Fruit fly (Drosophila melanogaster): ENCODE measurements around the gene eIF4E4.

Gene eIF4E4

dm6 chr3L:6665541-6665940, at the start of gene eIF4E4:
eIF4E4 (minus strand) TSS chr3L:6665641.
- no peak for TF ChIP-seq EcR (GFP tag; optimal IDR thresholded peaks at IDR 0.05)
- TF ChIP-seq Dll (optimal IDR thresholded peaks at IDR 0.05) = no peak
- no peak for TF ChIP-seq pan (optimal IDR thresholded peaks at IDR 0.05)
- no peak for TF ChIP-seq CG8478 (optimal IDR thresholded peaks at IDR 0.05)

- TF ChIP-seq EcR (GFP tag; optimal IDR thresholded peaks at IDR 0.05) = no peak
- TF ChIP-seq pan (optimal IDR thresholded peaks at IDR 0.05) = no peak
- no peak for TF ChIP-seq CG8478 (optimal IDR thresholded peaks at IDR 0.05)
- no peak for TF ChIP-seq psq (optimal IDR thresholded peaks at IDR 0.05)
- no peak for TF ChIP-seq usp (GFP tag; optimal IDR thresholded peaks at IDR 0.05)
- no peak for TF ChIP-seq Dll (optimal IDR thresholded peaks at IDR 0.05)
Measured at dm6 chr3L:6708995-6709606, 43.7 kb upstream of the eIF4E4 start.

dm6 chr3L:6706723-6707591, 41.5 kb upstream of the eIF4E4 start:
- TF ChIP-seq usp (GFP tag; optimal IDR thresholded peaks at IDR 0.05) (no peak), pan (optimal IDR thresholded peaks at IDR 0.05) (no peak), psq (optimal IDR thresholded peaks at IDR 0.05) (no peak), EcR (GFP tag; optimal IDR thresholded peaks at IDR 0.05) (no peak), CG8478 (optimal IDR thresholded peaks at IDR 0.05) (no peak), Dll (optimal IDR thresholded peaks at IDR 0.05) (no peak)

dm6 chr3L:6705865-6706264, 40.4 kb upstream of the eIF4E4 start:
- TF ChIP-seq psq (optimal IDR thresholded peaks at IDR 0.05) = no peak
- no peak for TF ChIP-seq EcR (GFP tag; optimal IDR thresholded peaks at IDR 0.05)
- no peak for TF ChIP-seq usp (GFP tag; optimal IDR thresholded peaks at IDR 0.05)
- no peak for TF ChIP-seq Dll (optimal IDR thresholded peaks at IDR 0.05)

- TF ChIP-seq pan (optimal IDR thresholded peaks at IDR 0.05) = no peak
- TF ChIP-seq EcR (GFP tag; optimal IDR thresholded peaks at IDR 0.05) = no peak
- TF ChIP-seq Dll (optimal IDR thresholded peaks at IDR 0.05) = no peak
- no peak for TF ChIP-seq CG8478 (optimal IDR thresholded peaks at IDR 0.05)
- TF ChIP-seq psq (optimal IDR thresholded peaks at IDR 0.05) = no peak
- TF ChIP-seq usp (GFP tag; optimal IDR thresholded peaks at IDR 0.05) = no peak
Measured at dm6 chr3L:6704468-6705056, 39.1 kb upstream of the eIF4E4 start, which contains the start of gene CG8519. CG8519 (plus strand) TSS chr3L:6704860.

dm6 chr3L:6703368-6703807, 37.9 kb upstream of the eIF4E4 start, which contains the start of gene SP1173:
SP1173 (minus strand) TSS chr3L:6703521.
- TF ChIP-seq psq (optimal IDR thresholded peaks at IDR 0.05) = no peak
- TF ChIP-seq EcR (GFP tag; optimal IDR thresholded peaks at IDR 0.05) = no peak
- TF ChIP-seq pan (optimal IDR thresholded peaks at IDR 0.05) = no peak
- no peak for TF ChIP-seq usp (GFP tag; optimal IDR thresholded peaks at IDR 0.05)
- no peak for TF ChIP-seq Dll (optimal IDR thresholded peaks at IDR 0.05)
- no peak for TF ChIP-seq CG8478 (optimal IDR thresholded peaks at IDR 0.05)

- TF ChIP-seq pan (optimal IDR thresholded peaks at IDR 0.05) = no peak
- no peak for TF ChIP-seq usp (GFP tag; optimal IDR thresholded peaks at IDR 0.05)
- TF ChIP-seq EcR (GFP tag; optimal IDR thresholded peaks at IDR 0.05) = no peak
- TF ChIP-seq psq (optimal IDR thresholded peaks at IDR 0.05) = no peak
Measured at dm6 chr3L:6700962-6701477, 35.6 kb upstream of the eIF4E4 start.

- TF ChIP-seq pan (optimal IDR thresholded peaks at IDR 0.05) (no peak), usp (GFP tag; optimal IDR thresholded peaks at IDR 0.05) (no peak), EcR (GFP tag; optimal IDR thresholded peaks at IDR 0.05) (no peak), CG8478 (optimal IDR thresholded peaks at IDR 0.05) (no peak), Dll (optimal IDR thresholded peaks at IDR 0.05) (no peak), psq (optimal IDR thresholded peaks at IDR 0.05) (no peak)
Measured at dm6 chr3L:6697353-6697752, 31.9 kb upstream of the eIF4E4 start.

dm6 chr3L:6694181-6694580, 28.7 kb upstream of the eIF4E4 start:
- no peak for TF ChIP-seq usp (GFP tag; optimal IDR thresholded peaks at IDR 0.05)
- no peak for TF ChIP-seq EcR (GFP tag; optimal IDR thresholded peaks at IDR 0.05)
- no peak for TF ChIP-seq Dll (optimal IDR thresholded peaks at IDR 0.05)
- no peak for TF ChIP-seq psq (optimal IDR thresholded peaks at IDR 0.05)
- no peak for TF ChIP-seq pan (optimal IDR thresholded peaks at IDR 0.05)
- no peak for TF ChIP-seq CG8478 (optimal IDR thresholded peaks at IDR 0.05)

dm6 chr3L:6693191-6693590, 27.8 kb upstream of the eIF4E4 start:
- no peak for TF ChIP-seq psq (optimal IDR thresholded peaks at IDR 0.05)

- TF ChIP-seq usp (GFP tag; optimal IDR thresholded peaks at IDR 0.05) = no peak
- TF ChIP-seq CG8478 (optimal IDR thresholded peaks at IDR 0.05) = no peak
- TF ChIP-seq EcR (GFP tag; optimal IDR thresholded peaks at IDR 0.05) = no peak
- TF ChIP-seq pan (optimal IDR thresholded peaks at IDR 0.05) = no peak
- TF ChIP-seq Dll (optimal IDR thresholded peaks at IDR 0.05) = no peak
- no peak for TF ChIP-seq psq (optimal IDR thresholded peaks at IDR 0.05)
Measured at dm6 chr3L:6688920-6689319, 23.5 kb upstream of the eIF4E4 start.

- TF ChIP-seq EcR (GFP tag; optimal IDR thresholded peaks at IDR 0.05) (no peak), pan (optimal IDR thresholded peaks at IDR 0.05) (no peak), CG8478 (optimal IDR thresholded peaks at IDR 0.05) (no peak), Dll (optimal IDR thresholded peaks at IDR 0.05) (no peak), psq (optimal IDR thresholded peaks at IDR 0.05) (no peak), usp (GFP tag; optimal IDR thresholded peaks at IDR 0.05) (no peak)
Measured at dm6 chr3L:6667716-6668115, 2.3 kb upstream of the eIF4E4 start, which contains the start of gene Grl65a. Grl65a (minus strand) TSS chr3L:6667816.
